Fruit fly (Drosophila melanogaster) whole organism, prepupa: Measurements from ENCODE around the gene CG13053.

ENCODE experiments used
- CG6792 ChIP-seq: fragments of 200-800 bp; sonication (Bioruptor generic); optimal IDR thresholded peaks from 3 replicates; lab custom pipeline; 2016; ENCODE audit warnings: missing biosample characterization, missing genetic modification characterization
- achi ChIP-seq: fragments of 200-800 bp; sonication (Bioruptor generic); optimal IDR thresholded peaks from 3 replicates; lab custom pipeline; 2016; ENCODE audit warnings: missing biosample characterization, missing genetic modification characterization
- fd59A ChIP-seq: fragments of 200-800 bp; sonication (Bioruptor generic); optimal IDR thresholded peaks from 2 replicates; lab custom pipeline; 2017; ENCODE audit warnings: missing biosample characterization, mild to moderate bottlenecking, missing genetic modification characterization, missing genetic modification reagents
- vri ChIP-seq: fragments of 200-800 bp; sonication (Bioruptor generic); optimal IDR thresholded peaks from 3 replicates; lab custom pipeline; 2016; ENCODE audit warnings: missing biosample characterization, mild to moderate bottlenecking, missing genetic modification characterization

DNA sequence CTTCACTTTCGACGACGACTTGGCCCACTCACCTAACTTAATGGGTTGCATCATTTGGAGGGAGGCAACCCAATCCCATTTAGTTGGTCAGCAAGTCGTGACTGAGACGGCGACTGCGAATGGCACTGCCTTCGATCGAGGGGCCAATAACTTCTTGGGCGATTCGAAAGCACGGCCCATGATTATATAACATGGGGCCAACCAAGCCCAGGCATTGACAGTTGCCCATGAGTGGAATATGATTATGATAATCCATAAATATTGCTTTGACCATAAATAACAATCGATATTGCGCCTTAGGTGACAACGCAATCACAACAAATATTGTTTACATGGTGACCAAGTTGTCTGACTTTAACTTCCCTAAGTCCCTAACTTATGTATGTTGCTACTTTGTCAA lies 24.3 kb upstream of the CG13053 start, which contains the start of gene CG13048:
- TF ChIP-seq CG6792, result no peak
- TF ChIP-seq fd59A, result no peak
- TF ChIP-seq achi, result no peak
- TF ChIP-seq vri (GFP tag; lab: Kevin White, UChicago), result no peak
